Fruit fly (Drosophila melanogaster): Measurements from ENCODE around the gene GNBP2.

The GNBP2 gene

dm6 chr3L:18675363-18675866 is at the start of gene GNBP2, which contains the start of gene GNBP1:
Gene GNBP2, minus strand, starts transcription at chr3L:18675413.
Gene GNBP1, plus strand, starts transcription at chr3L:18675800.
- peak; percentile 40 for TF ChIP-seq CG17801 (GFP tag; optimal IDR thresholded peaks at IDR 0.05; ENCODE audit: partially characterized antibody)

dm6 chr3L:18723172-18723571 is 48.0 kb upstream of the GNBP2 start, which contains the start of gene CG12477:
Gene CG12477, minus strand, starts transcription at chr3L:18723272.
- no peak for TF ChIP-seq CG17801 (GFP tag; optimal IDR thresholded peaks at IDR 0.05; ENCODE audit: partially characterized antibody)

- TF ChIP-seq CG17801 (GFP tag; optimal IDR thresholded peaks at IDR 0.05; ENCODE audit: partially characterized antibody), result no peak
Observed at dm6 chr3L:18698312-18698711, 23.1 kb upstream of the GNBP2 start, which contains the start of gene Dic4. Gene Dic4, minus strand, starts transcription at chr3L:18698412.

dm6 chr3L:18693887-18694286 is 18.7 kb upstream of the GNBP2 start, which contains the start of gene CG6893:
Gene CG6893, plus strand, starts transcription at chr3L:18694187.
- TF ChIP-seq CG17801 (GFP tag; optimal IDR thresholded peaks at IDR 0.05; ENCODE audit: partially characterized antibody), result no peak

dm6 chr3L:18686220-18686801 is 11.1 kb upstream of the GNBP2 start, which contains the start of gene Cyp12c1:
Gene Cyp12c1, minus strand, starts transcription at chr3L:18686319.
- TF ChIP-seq CG17801 (GFP tag; optimal IDR thresholded peaks at IDR 0.05; ENCODE audit: partially characterized antibody), result no peak

dm6 chr3L:18683846-18684245 is 8.6 kb upstream of the GNBP2 start, which contains the start of gene Chmp1:
Gene Chmp1, minus strand, starts transcription at chr3L:18684061.
- peak; percentile 52 for TF ChIP-seq CG17801 (GFP tag; optimal IDR thresholded peaks at IDR 0.05; ENCODE audit: partially characterized antibody)

dm6 chr3L:18681550-18682217 is 6.5 kb upstream of the GNBP2 start, which contains the start of the genes Sgf11 and CG32202:
Gene Sgf11, minus strand, starts transcription at chr3L:18681836.
Gene CG32202, plus strand, starts transcription at chr3L:18682184.
- peak; percentile 57 for TF ChIP-seq CG17801 (GFP tag; optimal IDR thresholded peaks at IDR 0.05; ENCODE audit: partially characterized antibody)

dm6 chr3L:18672986-18673633 is 2.1 kb downstream of the GNBP2 start, which contains the start of gene Capr:
Gene Capr, minus strand, starts transcription at chr3L:18673324.
- peak; percentile 60 for TF ChIP-seq CG17801 (GFP tag; optimal IDR thresholded peaks at IDR 0.05; ENCODE audit: partially characterized antibody)

- TF ChIP-seq CG17801 (GFP tag; optimal IDR thresholded peaks at IDR 0.05; ENCODE audit: partially characterized antibody), result peak; percentile 11
Observed at dm6 chr3L:18672203-18672602, 3.0 kb downstream of the GNBP2 start.

- TF ChIP-seq CG17801 (GFP tag; optimal IDR thresholded peaks at IDR 0.05; ENCODE audit: partially characterized antibody), result no peak
Observed at dm6 chr3L:18669874-18670273, 5.3 kb downstream of the GNBP2 start.

dm6 chr3L:18667115-18667514 is 8.1 kb downstream of the GNBP2 start, which contains the start of gene CG42495:
Gene CG42495, plus strand, starts transcription at chr3L:18667361.
- no peak for TF ChIP-seq CG17801 (GFP tag; optimal IDR thresholded peaks at IDR 0.05; ENCODE audit: partially characterized antibody)

dm6 chr3L:18665594-18665993 is 9.6 kb downstream of the GNBP2 start:
- TF ChIP-seq CG17801 (GFP tag; optimal IDR thresholded peaks at IDR 0.05; ENCODE audit: partially characterized antibody), result no peak

dm6 chr3L:18653737-18654136 is 21.5 kb downstream of the GNBP2 start:
- TF ChIP-seq CG17801 (GFP tag; optimal IDR thresholded peaks at IDR 0.05; ENCODE audit: partially characterized antibody), result no peak

- TF ChIP-seq CG17801 (GFP tag; optimal IDR thresholded peaks at IDR 0.05; ENCODE audit: partially characterized antibody), result no peak
Observed at dm6 chr3L:18643222-18643621, 32.0 kb downstream of the GNBP2 start.
